Worm (Caenorhabditis elegans) whole organism, dauer: ENCODE results near the gene ptr-1.

Experiments
- unc-62 ChIP-seq: sonication (generic microtip); optimal IDR thresholded peaks from 2 replicates; lab custom pipeline; 2017; ENCODE audit warnings: missing biosample characterization, missing genetic modification reagents, missing genetic modification characterization

The ptr-1 gene

DNA sequence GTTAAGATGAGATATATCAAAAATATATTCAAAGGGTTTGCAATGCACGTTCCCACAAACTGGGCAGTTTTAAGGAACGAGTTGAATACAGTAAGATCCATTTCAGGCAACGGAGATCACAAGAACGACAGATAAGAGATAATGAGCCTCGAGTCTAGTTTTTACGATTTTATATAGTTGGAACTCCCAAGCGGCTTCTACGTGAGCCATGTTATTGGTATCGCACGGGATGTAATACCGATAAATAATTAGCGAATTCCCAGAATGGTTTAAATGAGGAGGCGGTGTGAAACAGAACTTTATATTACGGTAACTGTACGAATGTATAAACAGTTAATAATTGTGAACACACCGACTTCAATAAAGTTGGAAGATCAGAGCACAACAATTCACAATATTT lies 17.4 kb upstream of the ptr-1 start, which contains the start of gene str-177:
Gene str-177 (minus strand): TSS at position 101 of the 400 bp plus-strand sequence.
- no peak for TF ChIP-seq unc-62 (GFP tag; lab: Kevin White, UChicago)

DNA sequence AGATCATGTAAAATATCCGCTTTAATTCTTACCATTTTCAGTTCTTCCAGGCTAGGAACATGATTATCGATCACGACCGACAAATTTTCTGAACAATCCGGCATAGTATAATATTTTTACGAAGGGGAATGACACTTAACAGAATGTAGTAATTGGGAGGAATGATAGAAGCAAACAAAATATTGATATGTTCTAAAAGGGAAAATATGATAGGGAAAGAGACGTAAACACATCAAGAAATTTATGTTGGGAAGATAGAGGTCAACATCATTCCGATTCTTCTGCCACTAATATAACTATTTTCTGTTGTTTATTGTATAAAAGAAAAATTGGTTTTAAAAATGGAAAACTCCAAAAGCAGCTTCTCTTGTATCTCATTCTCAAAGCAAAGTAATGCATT lies 15.6 kb upstream of the ptr-1 start, which contains the start of gene C24B5.4:
Gene C24B5.4 (minus strand): TSS at position 206 of the 400 bp plus-strand sequence.
- no peak for TF ChIP-seq unc-62 (GFP tag; lab: Kevin White, UChicago)

DNA sequence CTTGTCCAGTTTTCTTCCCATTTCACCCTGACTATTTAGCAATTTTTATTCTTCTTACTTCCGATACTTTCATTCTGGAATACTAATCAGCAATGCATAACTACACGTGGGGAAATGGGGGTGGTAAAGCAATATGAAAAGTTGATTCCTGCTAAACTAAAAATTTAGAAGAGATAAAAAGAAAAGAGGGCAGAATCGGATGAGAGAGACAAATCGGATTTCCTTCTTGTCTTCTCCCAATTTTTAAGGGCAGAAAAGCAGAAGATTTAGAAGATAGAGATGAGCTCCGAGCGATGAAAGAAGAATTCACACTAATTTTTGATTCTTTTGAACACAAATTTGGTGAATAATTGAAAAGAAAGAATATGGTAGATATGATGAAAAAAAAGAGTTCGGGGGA lies 12.5 kb upstream of the ptr-1 start:
- no peak for TF ChIP-seq unc-62 (GFP tag; lab: Kevin White, UChicago)

DNA sequence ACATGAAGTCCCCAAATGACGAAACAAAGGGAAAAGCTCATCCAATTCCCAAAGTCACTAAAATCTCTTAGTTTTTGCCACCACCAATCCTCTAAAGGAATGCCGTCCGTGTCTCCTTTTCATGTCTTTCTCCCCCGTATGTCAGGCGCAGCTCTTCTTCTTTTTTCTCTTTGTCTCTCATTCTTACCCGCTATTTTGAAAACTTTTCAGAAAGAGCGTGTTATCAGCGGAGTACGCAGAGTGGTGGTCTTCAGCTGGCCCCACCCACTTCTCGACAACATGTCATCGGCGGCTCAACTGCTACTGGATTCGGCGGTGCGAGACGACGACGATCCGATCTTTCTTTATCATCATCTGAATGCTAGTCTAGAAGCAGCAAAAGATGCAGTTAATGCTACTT lies 9.9 kb upstream of the ptr-1 start, which contains the start of gene sphr-1:
Gene sphr-1 (plus strand): TSS at position 205 of the 400 bp plus-strand sequence.
- TF ChIP-seq unc-62 (GFP tag; lab: Kevin White, UChicago), result no peak

DNA sequence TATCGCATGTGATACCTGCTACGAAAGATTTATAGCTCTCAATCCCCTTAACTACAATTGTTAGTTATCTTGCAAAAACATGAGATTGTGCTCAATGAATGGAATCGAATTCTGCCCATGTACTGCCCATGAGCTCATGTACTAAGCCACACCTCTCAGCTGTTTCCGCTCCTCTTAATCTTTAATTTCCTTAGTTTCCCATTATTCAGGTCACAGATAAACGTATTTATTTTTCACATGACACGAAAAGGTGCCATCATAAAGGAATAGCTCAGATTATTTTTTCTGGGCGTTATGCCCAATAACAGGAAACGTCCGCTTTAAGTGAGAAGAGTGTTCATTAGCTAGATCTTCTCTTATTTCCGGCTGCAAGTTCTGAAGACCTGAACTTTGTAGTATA lies 4.5 kb upstream of the ptr-1 start:
- TF ChIP-seq unc-62 (GFP tag; lab: Kevin White, UChicago), result no peak

DNA sequence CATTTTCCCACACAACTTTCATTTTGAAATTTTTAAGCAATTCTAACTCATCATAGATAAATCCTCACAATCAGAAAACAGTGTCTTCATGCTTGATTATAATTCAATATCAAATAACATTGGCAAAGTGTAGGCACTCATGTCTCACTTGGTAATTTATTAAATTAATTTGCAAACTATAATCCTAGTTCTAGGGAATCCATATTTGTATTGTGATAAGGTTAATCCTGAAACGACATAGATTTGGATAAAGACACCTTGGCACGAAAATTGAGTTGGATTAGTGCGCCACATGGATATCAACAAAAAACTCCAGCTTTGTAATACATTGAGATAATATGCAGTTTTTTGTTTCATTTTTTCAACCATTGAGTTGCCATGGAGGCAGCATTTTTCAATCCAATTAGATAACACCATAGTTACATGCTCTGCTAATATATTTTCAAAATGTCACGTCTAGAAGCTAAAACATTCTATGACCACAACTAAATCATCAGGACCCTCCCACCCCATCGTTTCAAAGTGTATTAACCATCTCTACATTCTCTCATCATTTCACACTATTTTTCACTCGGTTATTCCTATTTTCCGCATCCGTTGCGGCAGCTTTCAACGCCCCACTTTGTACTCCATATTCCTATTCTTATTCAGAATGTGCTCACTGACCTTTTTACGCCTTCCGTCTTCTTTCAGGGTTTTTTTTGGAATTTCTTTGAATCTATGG lies 2.4 kb upstream of the ptr-1 start:
- TF ChIP-seq unc-62 (GFP tag; lab: Kevin White, UChicago), result no peak

DNA sequence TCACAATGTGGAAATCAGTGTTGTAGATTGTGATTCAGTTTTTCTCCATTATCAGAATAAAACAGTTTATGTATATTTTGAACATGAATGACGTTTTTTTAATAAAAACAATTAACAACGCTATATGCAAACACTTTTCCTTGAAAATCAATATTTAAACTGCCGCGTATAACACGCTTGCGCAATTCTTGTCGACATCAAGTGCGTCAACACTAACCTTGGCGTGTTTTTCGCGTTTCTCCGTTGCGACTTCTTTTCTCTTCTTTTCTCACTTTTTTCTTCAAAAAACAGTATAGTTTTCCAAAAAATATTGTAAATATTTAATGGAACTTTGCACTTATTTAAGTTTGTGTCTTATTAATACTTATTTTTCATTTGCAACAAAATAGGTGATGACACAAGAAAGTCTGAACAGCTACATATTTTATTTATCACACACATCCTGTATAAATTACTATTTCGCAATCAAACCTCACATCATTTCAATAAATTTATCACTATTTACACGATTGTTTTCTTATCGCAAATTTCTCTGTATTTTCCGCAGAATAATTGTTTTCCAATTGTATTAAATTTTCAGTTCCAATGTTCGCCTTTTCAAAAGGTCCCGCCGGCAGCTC lies 6.2 kb downstream of the ptr-1 start, which contains the start of gene spas-1:
Gene spas-1 (plus strand): TSS at position 572 of the 620 bp plus-strand sequence.
- no peak for TF ChIP-seq unc-62 (GFP tag; lab: Kevin White, UChicago)

DNA sequence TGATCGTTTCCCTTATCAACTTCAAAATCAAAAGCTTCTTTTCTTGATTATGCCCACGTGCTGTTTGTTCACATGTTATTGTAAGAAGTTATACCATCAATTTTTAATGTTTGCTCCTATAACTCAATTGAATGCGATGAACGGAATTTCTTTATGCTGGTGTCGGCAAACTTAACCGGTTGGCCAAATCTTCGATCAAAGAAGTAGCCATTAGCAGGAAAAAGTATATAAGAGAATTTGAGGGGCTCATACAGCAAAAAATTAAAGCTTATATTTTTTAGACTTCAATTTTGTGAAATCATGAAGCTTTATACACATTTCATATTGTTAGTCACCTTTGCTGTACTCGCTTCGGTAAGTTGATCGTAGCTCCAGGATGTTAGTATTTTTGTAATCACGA lies 7.7 kb downstream of the ptr-1 start, which contains the start of gene pqn-16:
Gene pqn-16 (plus strand): TSS at position 301 of the 400 bp plus-strand sequence.
- TF ChIP-seq unc-62 (GFP tag; lab: Kevin White, UChicago), result no peak

DNA sequence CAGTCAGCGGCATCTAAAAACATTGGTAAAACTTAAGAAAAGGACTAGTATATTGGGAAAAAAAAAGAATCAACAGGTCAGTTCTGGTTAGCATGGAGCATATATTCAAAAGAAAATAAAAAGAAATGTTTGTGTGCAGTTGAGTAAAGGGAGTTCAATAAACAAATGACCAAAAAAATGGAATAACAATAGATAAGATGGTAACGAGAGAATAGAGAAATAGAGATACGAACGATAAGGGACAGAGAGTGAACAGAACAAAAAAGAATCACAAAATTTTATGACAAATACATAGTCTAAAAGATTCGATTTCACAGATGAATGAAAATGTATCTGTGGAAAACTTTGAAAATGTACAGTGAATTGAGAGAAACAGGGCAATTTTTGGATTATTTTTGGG lies 8.5 kb downstream of the ptr-1 start, which contains the start of gene gad-3:
Gene gad-3 (minus strand): TSS at position 17 of the 400 bp plus-strand sequence.
- TF ChIP-seq unc-62 (GFP tag; lab: Kevin White, UChicago), result no peak

DNA sequence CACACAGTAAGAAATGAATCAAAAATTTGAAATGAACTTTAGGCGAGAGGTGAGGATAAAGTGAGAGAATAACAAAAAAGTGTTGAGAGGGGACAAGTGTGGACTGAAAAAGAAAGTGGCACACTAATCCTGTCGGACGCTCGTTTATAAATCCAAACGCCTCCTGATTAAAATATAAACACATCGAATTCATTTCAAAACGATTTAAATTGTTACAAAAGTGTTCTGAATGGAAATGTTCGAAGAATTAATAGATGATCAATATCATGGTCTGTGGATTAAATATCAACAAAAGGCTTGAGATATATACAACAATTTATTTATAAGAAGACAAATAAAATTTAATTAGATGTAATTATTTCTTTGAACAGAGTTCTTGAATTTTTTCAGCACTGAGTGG lies 13.4 kb downstream of the ptr-1 start, which contains the start of gene B0222.11:
Gene B0222.11 (minus strand): TSS at position 101 of the 400 bp plus-strand sequence.
- TF ChIP-seq unc-62 (GFP tag; lab: Kevin White, UChicago), result no peak

DNA sequence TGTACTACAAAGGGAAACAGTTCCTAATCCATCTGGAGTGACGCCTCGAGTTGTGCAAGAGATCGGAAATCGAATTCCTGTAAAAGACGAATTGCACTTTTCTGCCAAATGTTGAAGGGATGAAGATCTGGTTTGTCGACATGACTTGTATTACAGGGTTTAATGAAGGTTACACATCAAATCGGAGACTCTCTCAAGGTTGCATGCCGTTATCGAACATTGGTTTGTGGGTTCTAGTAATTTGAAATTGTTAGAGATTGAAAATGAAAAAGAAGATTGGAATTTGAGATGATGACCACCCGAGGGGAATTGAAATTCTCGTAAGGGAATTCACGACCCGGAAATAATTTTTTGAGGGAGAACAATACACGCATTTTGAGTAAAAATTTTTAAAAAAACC lies 15.2 kb downstream of the ptr-1 start:
- no peak for TF ChIP-seq unc-62 (GFP tag; lab: Kevin White, UChicago)

DNA sequence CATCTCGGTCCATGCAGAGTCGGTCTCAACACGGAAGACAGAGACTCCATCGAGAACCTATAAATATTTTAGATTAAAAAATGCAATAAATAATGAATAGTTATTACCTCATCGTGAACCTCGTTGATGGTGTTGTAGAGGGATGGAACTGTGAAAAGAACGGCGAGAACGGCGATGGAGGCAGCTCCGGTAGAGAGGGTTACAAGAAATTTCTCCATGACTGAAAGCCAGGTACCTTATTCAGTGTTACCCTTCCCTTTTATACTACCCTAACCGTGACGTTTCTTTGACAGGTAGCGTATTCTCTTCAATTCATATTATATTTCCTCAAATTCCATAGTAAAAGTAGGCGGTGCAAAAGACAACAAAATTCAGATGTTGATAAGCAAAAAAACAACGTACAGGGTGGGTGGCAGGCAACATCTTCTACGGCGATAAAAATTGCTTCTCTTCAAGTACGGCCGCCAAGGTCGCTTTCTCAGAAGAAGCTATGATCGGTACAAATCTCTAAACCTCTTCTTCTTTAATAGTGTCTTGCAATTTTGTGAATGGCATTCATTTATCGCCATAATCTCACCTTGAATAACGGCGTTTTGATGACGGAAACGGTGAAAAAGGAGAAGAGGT lies 16.3 kb downstream of the ptr-1 start, which contains the start of gene col-10:
Gene col-10 (minus strand): TSS at position 235 of the 627 bp plus-strand sequence.
- no peak for TF ChIP-seq unc-62 (GFP tag; lab: Kevin White, UChicago)

DNA sequence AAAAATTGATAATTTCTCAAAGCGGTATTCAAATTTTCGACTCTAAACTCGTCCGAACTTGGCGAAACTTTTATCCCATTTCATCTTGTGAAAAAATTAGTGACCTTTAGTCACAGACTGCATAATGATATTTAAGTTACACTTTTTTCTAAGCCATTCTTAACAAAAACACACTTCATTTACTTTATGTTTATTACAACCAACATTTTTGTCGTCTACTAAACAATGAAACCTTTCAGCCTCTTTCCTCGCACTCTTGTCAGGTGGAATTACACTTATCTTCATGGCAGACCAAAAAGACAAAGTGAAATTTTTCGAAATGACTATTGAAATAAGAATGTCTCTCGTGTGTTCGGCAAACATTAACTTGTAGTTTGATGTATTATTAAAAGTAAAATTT lies 17.6 kb downstream of the ptr-1 start:
- no peak for TF ChIP-seq unc-62 (GFP tag; lab: Kevin White, UChicago)

DNA sequence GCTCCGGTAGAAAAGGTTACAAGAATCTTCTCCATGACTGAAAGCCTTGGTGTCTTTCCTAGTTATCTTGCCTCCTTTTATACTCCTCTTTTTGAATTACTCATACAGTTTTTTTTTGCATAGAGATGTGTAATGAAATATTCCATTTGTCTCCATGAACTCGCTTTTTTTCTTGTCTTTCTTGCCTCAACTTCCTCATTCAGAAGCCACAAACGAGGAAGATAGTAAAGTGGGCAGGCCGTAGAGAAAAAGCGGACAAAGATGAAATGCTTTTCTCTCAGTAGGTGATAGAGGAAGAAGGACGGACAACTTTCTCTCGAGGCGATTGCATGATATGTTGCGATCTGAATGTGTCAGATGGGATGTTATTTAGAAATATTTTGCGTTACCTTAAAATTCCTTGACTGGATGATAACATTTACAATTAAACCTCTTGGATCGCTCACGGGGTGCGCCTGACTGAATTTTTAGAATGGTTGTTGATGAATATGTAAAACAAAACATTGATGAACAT lies 18.5 kb downstream of the ptr-1 start, which contains the start of gene col-145:
Gene col-145 (minus strand): TSS at position 51 of the 514 bp plus-strand sequence.
- no peak for TF ChIP-seq unc-62 (GFP tag; lab: Kevin White, UChicago)

DNA sequence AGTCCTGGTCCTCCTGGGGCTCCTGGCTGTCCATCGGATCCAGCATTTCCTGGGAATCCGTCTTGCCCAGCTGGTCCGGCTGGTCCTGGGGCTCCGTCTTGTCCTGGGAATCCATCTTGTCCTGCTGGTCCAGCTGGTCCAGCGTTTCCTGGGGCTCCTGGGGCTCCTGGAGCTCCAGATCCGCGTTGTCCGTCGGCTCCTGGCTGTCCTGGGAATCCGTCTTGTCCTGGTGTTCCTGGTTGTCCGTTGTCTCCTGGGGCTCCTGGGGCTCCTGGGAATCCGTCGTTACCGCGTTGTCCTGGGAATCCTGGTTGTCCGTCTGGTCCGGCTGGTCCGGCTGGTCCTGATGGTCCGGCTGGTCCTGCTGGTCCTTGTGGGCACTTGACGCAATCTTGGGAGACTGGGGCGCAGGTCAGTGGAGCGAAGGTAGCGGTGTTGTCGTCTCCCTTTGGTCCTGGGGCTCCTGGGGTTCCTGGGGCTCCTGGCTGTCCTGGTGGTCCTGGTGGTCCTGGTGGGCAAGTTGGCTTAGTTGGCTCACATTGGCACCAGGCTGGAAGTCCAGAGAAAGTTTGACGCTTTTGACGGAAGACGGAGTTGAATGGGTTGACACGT lies 19.3 kb downstream of the ptr-1 start:
- TF ChIP-seq unc-62 (GFP tag; lab: Kevin White, UChicago), result no peak
